Fruit fly (Drosophila melanogaster) Kc167 (cell line): ENCODE measurements around the gene CG15035.

Source experiments
- Sin3A ChIP-seq: fragments of >200 bp; optimal IDR thresholded peaks from 2 replicates; lab custom pipeline; 2018; ENCODE audit warnings: missing external identifiers
- h ChIP-seq: fragments of >200 bp; optimal IDR thresholded peaks from 3 replicates; lab custom pipeline; 2018; ENCODE audit warnings: missing external identifiers
- insv ChIP-seq: fragments of >200 bp; optimal IDR thresholded peaks from 3 replicates; lab custom pipeline; 2018; ENCODE audit warnings: missing external identifiers
- psq ChIP-seq: fragments of >200 bp; optimal IDR thresholded peaks from 2 replicates; lab custom pipeline; 2017; ENCODE audit warnings: missing external identifiers
- ttk ChIP-seq: sonication (Bioruptor generic); optimal IDR thresholded peaks from 2 replicates; lab custom pipeline; 2017; ENCODE audit warnings: missing external identifiers

DNA sequence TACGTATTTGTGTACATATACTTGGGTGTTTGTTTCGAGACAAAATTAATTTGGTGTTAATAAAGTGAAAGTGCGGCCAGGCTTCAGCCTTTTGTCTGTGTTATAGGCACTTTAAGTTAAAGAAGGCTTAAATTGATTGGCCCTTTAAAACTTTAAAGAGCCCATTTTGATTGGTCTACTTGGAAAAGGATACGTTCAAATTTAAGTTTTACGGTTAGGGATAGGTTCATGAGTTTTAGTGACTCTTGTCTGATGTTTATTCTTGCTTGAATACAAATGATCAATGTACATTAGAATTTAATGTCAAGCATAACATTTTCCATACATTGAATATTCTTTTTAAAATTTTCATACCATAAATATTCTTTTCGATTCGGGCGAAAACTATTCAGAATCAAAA is 3.9 kb upstream of the CG15035 start, which contains the start of gene CG32727:
- TF ChIP-seq psq (lab: Kevin White, UChicago) = no peak
- TF ChIP-seq h (lab: Kevin White, UChicago) = no peak
- TF ChIP-seq ttk = no peak
- no peak for TF ChIP-seq insv (lab: Kevin White, UChicago)
- no peak for TF ChIP-seq Sin3A
